Fruit fly (Drosophila melanogaster) Kc167 (cell line): Measurements from ENCODE around the gene cindr.

ENCODE experiments used
- Myc ChIP-seq: fragments of >200 bp; optimal IDR thresholded peaks from 2 replicates; lab custom pipeline; 2017; ENCODE audit warnings: missing external identifiers
- Sin3A ChIP-seq: fragments of >200 bp; optimal IDR thresholded peaks from 2 replicates; lab custom pipeline; 2018; ENCODE audit warnings: missing external identifiers
- h ChIP-seq: fragments of >200 bp; optimal IDR thresholded peaks from 3 replicates; lab custom pipeline; 2018; ENCODE audit warnings: missing external identifiers
- insv ChIP-seq: fragments of >200 bp; optimal IDR thresholded peaks from 3 replicates; lab custom pipeline; 2018; ENCODE audit warnings: missing external identifiers
- psq ChIP-seq: fragments of >200 bp; optimal IDR thresholded peaks from 2 replicates; lab custom pipeline; 2017; ENCODE audit warnings: missing external identifiers
- ttk ChIP-seq: sonication (Bioruptor generic); optimal IDR thresholded peaks from 2 replicates; lab custom pipeline; 2017; ENCODE audit warnings: missing external identifiers

Gene cindr

dm6 chr3R:30810274-30810813, 1.9 kb downstream of the cindr start:
- TF ChIP-seq Myc, result no peak
- TF ChIP-seq Sin3A, result no peak
- no peak for TF ChIP-seq ttk (lab: Kevin White, UChicago)
- no peak for TF ChIP-seq insv
- TF ChIP-seq psq (lab: Kevin White, UChicago), result no peak
- TF ChIP-seq h (lab: Kevin White, UChicago), result no peak

dm6 chr3R:30811300-30812022, 3.0 kb downstream of the cindr start:
- TF ChIP-seq Sin3A (no peak), psq (lab: Kevin White, UChicago) (no peak), Myc (no peak), ttk (lab: Kevin White, UChicago) (no peak), h (lab: Kevin White, UChicago) (no peak), insv (no peak)

- TF ChIP-seq h (lab: Kevin White, UChicago) (no peak), ttk (lab: Kevin White, UChicago) (no peak), Myc (no peak), psq (lab: Kevin White, UChicago) (no peak), Sin3A (no peak), insv (no peak)
Observed at dm6 chr3R:30812023-30812345, 3.6 kb downstream of the cindr start.

dm6 chr3R:30812401-30813207, 4.2 kb downstream of the cindr start:
- TF ChIP-seq ttk (lab: Kevin White, UChicago) (no peak), Myc (no peak), Sin3A (no peak), insv (no peak), h (lab: Kevin White, UChicago) (no peak), psq (lab: Kevin White, UChicago) (no peak)

- TF ChIP-seq h (lab: Kevin White, UChicago) (no peak), Sin3A (no peak), psq (lab: Kevin White, UChicago) (no peak), Myc (no peak), insv (no peak), ttk (lab: Kevin White, UChicago) (no peak)
Observed at dm6 chr3R:30813903-30814339, 5.5 kb downstream of the cindr start.

- no peak for TF ChIP-seq ttk (lab: Kevin White, UChicago)
- TF ChIP-seq Sin3A, result no peak
- no peak for TF ChIP-seq psq (lab: Kevin White, UChicago)
- no peak for TF ChIP-seq insv
- TF ChIP-seq h (lab: Kevin White, UChicago), result no peak
- TF ChIP-seq Myc, result no peak
Observed at dm6 chr3R:30814597-30815252, 6.3 kb downstream of the cindr start.

- no peak for TF ChIP-seq ttk (lab: Kevin White, UChicago)
- TF ChIP-seq insv, result no peak
- no peak for TF ChIP-seq psq (lab: Kevin White, UChicago)
- TF ChIP-seq Myc, result no peak
- TF ChIP-seq h (lab: Kevin White, UChicago), result no peak
- TF ChIP-seq Sin3A, result no peak
Observed at dm6 chr3R:30816200-30816599, 7.8 kb downstream of the cindr start.

- no peak for TF ChIP-seq ttk (lab: Kevin White, UChicago)
- no peak for TF ChIP-seq Myc
- TF ChIP-seq Sin3A, result no peak
Observed at dm6 chr3R:30817246-30817645, 8.8 kb downstream of the cindr start.

- TF ChIP-seq h (lab: Kevin White, UChicago), result no peak
- no peak for TF ChIP-seq ttk (lab: Kevin White, UChicago)
- no peak for TF ChIP-seq Sin3A
- TF ChIP-seq psq (lab: Kevin White, UChicago), result no peak
- TF ChIP-seq insv, result no peak
- TF ChIP-seq Myc, result no peak
Observed at dm6 chr3R:30820707-30821319, 12.4 kb downstream of the cindr start.

dm6 chr3R:30821968-30822449, 13.6 kb downstream of the cindr start:
- TF ChIP-seq ttk (lab: Kevin White, UChicago) (no peak), Myc (no peak), psq (lab: Kevin White, UChicago) (no peak), h (lab: Kevin White, UChicago) (no peak), insv (no peak), Sin3A (no peak)

dm6 chr3R:30827544-30827943, 19.1 kb downstream of the cindr start, which contains the start of gene CG15544:
CG15544 (plus strand) TSS chr3R:30827819.
- TF ChIP-seq ttk (lab: Kevin White, UChicago), result no peak
- TF ChIP-seq insv, result no peak
- no peak for TF ChIP-seq Myc
- no peak for TF ChIP-seq psq (lab: Kevin White, UChicago)
- no peak for TF ChIP-seq h (lab: Kevin White, UChicago)
- no peak for TF ChIP-seq Sin3A
